Worm (Caenorhabditis elegans): ENCODE data around the gene K09H11.9.

ce11 chrV:5730783-5731182 lies 14.4 kb upstream of the K09H11.9 start, which contains the start of gene K09H11.15:
- TF ChIP-seq ceh-9 (tag; optimal IDR thresholded peaks at IDR 0.05) = no peak
- TF ChIP-seq sox-2 (GFP tag; IDR thresholded peaks at IDR 0.05) = no peak
- no peak for TF ChIP-seq pha-2 (tag; optimal IDR thresholded peaks at IDR 0.05)
- TF ChIP-seq ceh-6 (GFP tag; optimal IDR thresholded peaks at IDR 0.05) = no peak
- no peak for TF ChIP-seq pha-4 (tag; optimal IDR thresholded peaks at IDR 0.05)
- no peak for TF ChIP-seq nhr-11 (tag; optimal IDR thresholded peaks at IDR 0.05)
- no peak for TF ChIP-seq eyg-1 (tag; optimal IDR thresholded peaks at IDR 0.05)
- TF ChIP-seq ceh-14 (tag; optimal IDR thresholded peaks at IDR 0.05) = no peak
- no peak for TF ChIP-seq nhr-232 (tag; optimal IDR thresholded peaks at IDR 0.05)
- no peak for TF ChIP-seq tbx-7 (tag; optimal IDR thresholded peaks at IDR 0.05)
- no peak for TF ChIP-seq unc-55 (GFP tag; optimal IDR thresholded peaks at IDR 0.05)
- no peak for TF ChIP-seq unc-86 (tag; optimal IDR thresholded peaks at IDR 0.05)
- TF ChIP-seq ceh-24 (tag; optimal IDR thresholded peaks at IDR 0.05) = no peak
- no peak for TF ChIP-seq hlh-30 (tag; optimal IDR thresholded peaks at IDR 0.05; ENCODE audit: insufficient read depth)
